Fruit fly (Drosophila melanogaster): ENCODE measurements around the gene tomboy20.
A peak's percentile ranks its signal among the peaks of the same experiment; 100 is the strongest.

Gene tomboy20

DNA sequence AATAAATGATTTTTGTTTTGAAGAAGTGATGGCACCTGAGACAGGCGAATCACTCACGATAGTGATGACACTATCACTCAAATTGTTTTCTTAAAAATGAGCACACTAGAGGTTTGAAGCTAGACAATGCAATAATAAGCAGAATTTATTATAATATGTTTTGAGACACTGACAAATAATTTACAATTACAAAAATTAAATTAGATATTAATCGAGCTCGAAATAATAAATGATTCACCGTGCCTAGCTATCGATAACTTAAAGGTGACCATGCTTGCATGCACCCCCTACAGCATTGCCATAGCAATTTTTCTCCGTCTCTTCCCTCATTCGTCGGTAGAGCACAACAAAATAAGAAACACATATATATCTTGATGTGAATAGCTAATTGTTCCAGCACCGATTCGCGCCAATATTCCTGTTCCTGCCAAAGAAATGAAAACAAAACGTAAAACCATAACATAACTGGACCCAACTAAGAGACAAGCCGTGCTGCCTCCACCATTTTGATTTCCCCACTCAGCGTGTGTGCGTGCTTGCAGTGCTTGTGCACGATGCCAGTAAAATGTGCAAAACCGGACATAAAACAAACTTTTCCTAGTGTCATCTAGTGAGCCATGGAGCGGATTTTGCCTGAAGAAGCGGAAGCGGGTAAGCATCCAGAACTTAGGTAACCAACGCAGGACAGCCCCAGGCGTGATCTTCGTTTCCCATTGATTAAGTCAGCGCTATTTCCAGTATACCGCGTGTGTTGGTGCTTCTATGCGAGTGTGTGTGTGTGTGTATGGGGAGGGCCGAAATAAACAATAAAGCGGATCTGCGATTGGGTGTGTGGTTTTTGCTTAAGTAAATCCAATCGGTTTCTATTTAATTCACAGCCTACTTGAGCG lies 25.5 kb upstream of the tomboy20 start, which contains the start of the genes MED7 and Cap-H2 (continued):
- TF ChIP-seq danr (GFP tag; IDR thresholded peaks at IDR 0.05) (0 out of 2 replicates have a peak, but pooled peaks have one; percentile 41), CG17328 (GFP tag; IDR thresholded peaks at IDR 0.05) (peak; percentile 78), trh (GFP tag; optimal IDR thresholded peaks at IDR 0.05) (peak; percentile 84), CG11696 (GFP tag; IDR thresholded peaks at IDR 0.05) (0 out of 2 replicates have a peak, but pooled peaks have one; percentile 34), sim (GFP tag; IDR thresholded peaks at IDR 0.05) (no peak), CG9609 (GFP tag; optimal IDR thresholded peaks at IDR 0.05) (peak; percentile 47), Chrac-16 (GFP tag; optimal IDR thresholded peaks at IDR 0.05) (peak; percentile 88), hbn (GFP tag; IDR thresholded peaks at IDR 0.05; ENCODE audit: partially characterized antibody) (peak; percentile 99), lab (GFP tag; optimal IDR thresholded peaks at IDR 0.05) (no peak), fu2 (GFP tag; optimal IDR thresholded peaks at IDR 0.05) (peak; percentile 61), crp (GFP tag; optimal IDR thresholded peaks at IDR 0.05) (peak in 1 of 2 experiments; percentile 34), dmrt99B (tag; optimal IDR thresholded peaks at IDR 0.05) (no peak), CG1832 (GFP tag; optimal IDR thresholded peaks at IDR 0.05) (no peak), ac (GFP tag; optimal IDR thresholded peaks at IDR 0.05) (no peak), sr (GFP tag; IDR thresholded peaks at IDR 0.05) (no peak), CG12155 (GFP tag; optimal IDR thresholded peaks at IDR 0.05) (peak; percentile 85), Trl (optimal IDR thresholded peaks at IDR 0.05) (peak in 1 of 2 experiments; percentile 11), Trl (GFP tag; optimal IDR thresholded peaks at IDR 0.05) (peak; percentile 71), Deaf1 (tag; optimal IDR thresholded peaks at IDR 0.05) (no peak), emc (GFP tag; optimal IDR thresholded peaks at IDR 0.05) (no peak), D19A (tag; optimal IDR thresholded peaks at IDR 0.05) (no peak), hb (GFP tag; IDR thresholded peaks at IDR 0.05; ENCODE audit: partially characterized antibody) (peak; percentile 98), CG3995 (GFP tag; optimal IDR thresholded peaks at IDR 0.05) (peak; percentile 100), CG34224 (GFP tag; IDR thresholded peaks at IDR 0.05; ENCODE audit: partially characterized antibody) (peak; percentile 98), ab (GFP tag; optimal IDR thresholded peaks at IDR 0.05) (peak; percentile 42), Oli (tag; optimal IDR thresholded peaks at IDR 0.05) (peak; percentile 67), CG18476 (GFP tag; optimal IDR thresholded peaks at IDR 0.05) (peak; percentile 78), Poxn (GFP tag; IDR thresholded peaks at IDR 0.05) (no peak), Ravus (GFP tag; IDR thresholded peaks at IDR 0.05) (peak; percentile 16; the same call in 1 of the 2 replicates), HLH3B (GFP tag; IDR thresholded peaks at IDR 0.05) (peak; percentile 73), row (GFP tag; IDR thresholded peaks at IDR 0.05) (peak; percentile 98), CG10959 (GFP tag; IDR thresholded peaks at IDR 0.05) (no peak; the same call in 1 of the 2 replicates), CG9876 (GFP tag; optimal IDR thresholded peaks at IDR 0.05) (peak; percentile 8), Sox102F (GFP tag; optimal IDR thresholded peaks at IDR 0.05) (no peak), CG33213 (GFP tag; optimal IDR thresholded peaks at IDR 0.05) (peak; percentile 82), Atf-2 (GFP tag; optimal IDR thresholded peaks at IDR 0.05) (peak; percentile 59), Gug (GFP tag; IDR thresholded peaks at IDR 0.05) (peak; percentile 81), usp (GFP tag; optimal IDR thresholded peaks at IDR 0.05) (no peak), vvl (GFP tag; IDR thresholded peaks at IDR 0.05) (peak; percentile 88), CG15601 (tag; optimal IDR thresholded peaks at IDR 0.05) (peak; percentile 72), aop (GFP tag; IDR thresholded peaks at IDR 0.05) (no peak; the same call in 1 of the 2 replicates), CG11504 (tag; optimal IDR thresholded peaks at IDR 0.05) (no peak), h (optimal IDR thresholded peaks at IDR 0.05) (no peak), Hr51 (GFP tag; optimal IDR thresholded peaks at IDR 0.05) (peak in 1 of 2 experiments; percentile 85), CG10267 (tag; optimal IDR thresholded peaks at IDR 0.05) (peak; percentile 81), CG31441 (GFP tag; IDR thresholded peaks at IDR 0.05) (no peak; the same call in none of the 2 replicates), Max (GFP tag; optimal IDR thresholded peaks at IDR 0.05) (peak; percentile 90), B-H2 (GFP tag; optimal IDR thresholded peaks at IDR 0.05) (peak; percentile 62), zfh1 (GFP tag; IDR thresholded peaks at IDR 0.05) (peak; percentile 88)

All from whole organism, embryonic.